Worm (Caenorhabditis elegans): ENCODE results near the gene egl-4.

- TF ChIP-seq lsy-2 (tag; optimal IDR thresholded peaks at IDR 0.05) (no peak), nhr-2 (tag; optimal IDR thresholded peaks at IDR 0.05) (no peak), nhr-237 (tag; optimal IDR thresholded peaks at IDR 0.05) (no peak), ces-1 (GFP tag; optimal IDR thresholded peaks at IDR 0.05) (no peak), unc-62 (GFP tag; optimal IDR thresholded peaks at IDR 0.05) (no peak), elt-3 (tag; optimal IDR thresholded peaks at IDR 0.05) (no peak), elt-1 (tag; optimal IDR thresholded peaks at IDR 0.05; ENCODE audit: borderline replicate concordance, insufficient read depth) (no peak), ceh-39 (tag; optimal IDR thresholded peaks at IDR 0.05) (no peak), nhr-12 (tag; optimal IDR thresholded peaks at IDR 0.05) (no peak), nhr-76 (tag; optimal IDR thresholded peaks at IDR 0.05) (no peak), snpc-4 (tag; optimal IDR thresholded peaks at IDR 0.05) (no peak)
Observed at ce11 chrIV:1838583-1838982, 9.3 kb upstream of the egl-4 start.

Data from whole organism, mixed stage, embryonic.